Worm (Caenorhabditis elegans) whole organism, late embryonic: Measurements from ENCODE around the gene F17E9.5.

Source experiments
- C08G9.2 ChIP-seq: sonication (generic microtip); optimal IDR thresholded peaks from 2 replicates; lab custom pipeline; 2016; ENCODE audit warnings: mild to moderate bottlenecking, missing genetic modification characterization, moderate library complexity, missing compliant biosample characterization
- C38D4.7 ChIP-seq: fragments of 200-800 bp; sonication (Bioruptor generic); optimal IDR thresholded peaks from 2 replicates; lab custom pipeline; 2018; ENCODE audit warnings: mild to moderate bottlenecking, missing genetic modification characterization, moderate library complexity, missing compliant biosample characterization
- F13H6.1 ChIP-seq: sonication (generic microtip); optimal IDR thresholded peaks from 2 replicates; lab custom pipeline; 2016; ENCODE audit warnings: missing genetic modification characterization, missing compliant biosample characterization
- K02D7.2 ChIP-seq: sonication (generic microtip); optimal IDR thresholded peaks from 2 replicates; lab custom pipeline; 2017; ENCODE audit warnings: mild to moderate bottlenecking, missing genetic modification characterization, missing compliant biosample characterization
- ahr-1 ChIP-seq: sonication (generic microtip); optimal IDR thresholded peaks from 2 replicates; lab custom pipeline; 2016; ENCODE audit warnings: missing genetic modification characterization, missing compliant biosample characterization
- ceh-18 ChIP-seq: sonication (generic microtip); optimal IDR thresholded peaks from 2 replicates; lab custom pipeline; 2016; ENCODE audit warnings: missing genetic modification characterization, missing compliant biosample characterization
- ceh-19 ChIP-seq: fragments of 200-800 bp; sonication (Bioruptor generic); optimal IDR thresholded peaks from 2 replicates; lab custom pipeline; 2018; ENCODE audit warnings: mild to moderate bottlenecking, missing genetic modification characterization, missing compliant biosample characterization
- ceh-2 ChIP-seq: sonication (generic microtip); optimal IDR thresholded peaks from 2 replicates; lab custom pipeline; 2016; ENCODE audit warnings: missing genotype, missing genetic modification characterization, missing compliant biosample characterization
- ceh-22 ChIP-seq: sonication (generic microtip); optimal IDR thresholded peaks from 2 replicates; lab custom pipeline; 2017; ENCODE audit warnings: missing biosample characterization, missing genetic modification characterization
- ceh-31 ChIP-seq: sonication (generic microtip); optimal IDR thresholded peaks from 2 replicates; lab custom pipeline; 2016; ENCODE audit warnings: missing genetic modification characterization, missing compliant biosample characterization
- ceh-48 ChIP-seq: sonication (generic microtip); optimal IDR thresholded peaks from 2 replicates; lab custom pipeline; 2016; ENCODE audit warnings: missing genetic modification characterization, inconsistent platforms, missing compliant biosample characterization
- ceh-6 ChIP-seq: fragments of 200-800 bp; sonication (Bioruptor generic); optimal IDR thresholded peaks from 2 replicates; lab custom pipeline; 2018; ENCODE audit warnings: mild to moderate bottlenecking, missing genetic modification characterization, missing compliant biosample characterization
- dmd-4 ChIP-seq: sonication (generic microtip); optimal IDR thresholded peaks from 2 replicates; lab custom pipeline; 2016; ENCODE audit warnings: borderline replicate concordance, missing genetic modification characterization, missing compliant biosample characterization
- dve-1 ChIP-seq: sonication (generic microtip); optimal IDR thresholded peaks from 2 replicates; lab custom pipeline; 2017; ENCODE audit warnings: antibody characterized with exemption, mild to moderate bottlenecking, missing genetic modification characterization, missing compliant biosample characterization
- elt-2 ChIP-seq: sonication (generic microtip); optimal IDR thresholded peaks from 2 replicates; lab custom pipeline; 2016; ENCODE audit warnings: missing genetic modification reagents, missing genetic modification characterization, missing compliant biosample characterization
- ets-4 ChIP-seq: sonication (generic microtip); optimal IDR thresholded peaks from 2 replicates; lab custom pipeline; 2016; ENCODE audit warnings: missing genetic modification characterization, missing compliant biosample characterization
- eyg-1 ChIP-seq: sonication (generic microtip); optimal IDR thresholded peaks from 2 replicates; lab custom pipeline; 2016; ENCODE audit warnings: missing genotype, missing genetic modification characterization, missing compliant biosample characterization
- fkh-10 ChIP-seq: fragments of 150-350 bp; optimal IDR thresholded peaks from 2 replicates; lab custom pipeline; 2014; ENCODE audit warnings: missing biosample characterization, missing genetic modification reagents, missing genetic modification characterization
- hlh-30 ChIP-seq: sonication (generic microtip); optimal IDR thresholded peaks from 2 replicates; lab custom pipeline; 2017; ENCODE audit warnings: antibody characterized with exemption, missing genetic modification characterization, missing compliant biosample characterization; ENCODE audit not compliant: insufficient read depth
- hlh-8 ChIP-seq: sonication (generic microtip); optimal IDR thresholded peaks from 2 replicates; lab custom pipeline; 2016; ENCODE audit warnings: missing genotype, missing genetic modification characterization, missing compliant biosample characterization
- lim-6 ChIP-seq: sonication (generic microtip); optimal IDR thresholded peaks from 2 replicates; lab custom pipeline; 2016; ENCODE audit warnings: missing genetic modification characterization, missing compliant biosample characterization
- mec-3 ChIP-seq: sonication (generic microtip); optimal IDR thresholded peaks from 2 replicates; lab custom pipeline; 2016; ENCODE audit warnings: borderline replicate concordance, missing genetic modification characterization, missing compliant biosample characterization
- nfya-1 ChIP-seq: sonication (generic microtip); optimal IDR thresholded peaks from 2 replicates; lab custom pipeline; 2017; ENCODE audit warnings: missing genetic modification characterization, mild to moderate bottlenecking, missing compliant biosample characterization, antibody characterized with exemption, moderate library complexity
- nhr-11 ChIP-seq: fragments of 150-350 bp; optimal IDR thresholded peaks from 2 replicates; lab custom pipeline; 2014; ENCODE audit warnings: missing biosample characterization, missing genetic modification characterization
- nhr-232 ChIP-seq: sonication (generic microtip); optimal IDR thresholded peaks from 2 replicates; lab custom pipeline; 2016; ENCODE audit warnings: missing genetic modification characterization, missing compliant biosample characterization
- npax-4 ChIP-seq: sonication (generic microtip); optimal IDR thresholded peaks from 2 replicates; lab custom pipeline; 2016; ENCODE audit warnings: missing genetic modification characterization, missing compliant biosample characterization
- odd-2 ChIP-seq: sonication (generic microtip); optimal IDR thresholded peaks from 2 replicates; lab custom pipeline; 2017; ENCODE audit warnings: antibody characterized with exemption, mild to moderate bottlenecking, missing genetic modification characterization, missing compliant biosample characterization
- pat-9 ChIP-seq: fragments of 200-800 bp; sonication (Bioruptor generic); optimal IDR thresholded peaks from 2 replicates; lab custom pipeline; 2018; ENCODE audit warnings: mild to moderate bottlenecking, missing genetic modification characterization, moderate library complexity, missing compliant biosample characterization
- pqm-1 ChIP-seq: sonication (generic microtip); optimal IDR thresholded peaks from 2 replicates; lab custom pipeline; 2016; ENCODE audit warnings: missing genetic modification characterization, missing compliant biosample characterization
- sdc-2 ChIP-seq: sonication (generic microtip); optimal IDR thresholded peaks from 2 replicates; lab custom pipeline; 2016; ENCODE audit warnings: missing genotype, missing genetic modification characterization, missing compliant biosample characterization
- sox-2 ChIP-seq: fragments of 200-800 bp; sonication (Bioruptor generic); IDR thresholded peaks from 2 replicates; pipeline ENCODE4 v1.3.6; 2022; ENCODE audit warnings: missing genetic modification reagents, missing genetic modification characterization, missing compliant biosample characterization
- syd-9 ChIP-seq: sonication (generic microtip); optimal IDR thresholded peaks from 2 replicates; lab custom pipeline; 2016; ENCODE audit warnings: mild to moderate bottlenecking, missing genetic modification characterization, moderate library complexity, missing compliant biosample characterization
- unc-3 ChIP-seq, 2 experiments: fragments of 200-800 bp in 1 of 2; sonication (Bioruptor generic) in 1 of 2; sonication (generic microtip) in 1 of 2; conservative IDR thresholded peaks in 1 of 2; optimal IDR thresholded peaks in 1 of 2; 2 replicates each; pipeline versions ENCODE4 v1.3.6 to Lab custom; 2016 to 2022; ENCODE audit warnings: missing compliant biosample characterization in 2 of 2, missing genetic modification characterization in 2 of 2, missing genetic modification reagents in 1 of 2
- unc-42 ChIP-seq: sonication (generic microtip); optimal IDR thresholded peaks from 2 replicates; lab custom pipeline; 2016; ENCODE audit warnings: missing genotype, missing genetic modification characterization, missing compliant biosample characterization
- unc-55 ChIP-seq: sonication (generic microtip); optimal IDR thresholded peaks from 2 replicates; lab custom pipeline; 2017; ENCODE audit warnings: missing biosample characterization, missing genetic modification reagents, missing genetic modification characterization
- unc-86 ChIP-seq: sonication (generic microtip); optimal IDR thresholded peaks from 2 replicates; lab custom pipeline; 2016; ENCODE audit warnings: missing genetic modification characterization, missing compliant biosample characterization
- zip-5 ChIP-seq: sonication (generic microtip); optimal IDR thresholded peaks from 2 replicates; lab custom pipeline; 2016; ENCODE audit warnings: missing genetic modification characterization, missing compliant biosample characterization

Gene F17E9.5

ce11 chrIV:8375381-8375780 lies 29.8 kb downstream of the F17E9.5 start (continued):
- peak; percentile 34 for TF ChIP-seq ets-4 (tag; lab: Kevin White, UChicago)
- peak; percentile 72 for TF ChIP-seq sox-2
- TF ChIP-seq npax-4 (tag; lab: Kevin White, UChicago): peak; percentile 77
- peak; percentile 65; the same call in 1 of the 2 replicates for TF ChIP-seq unc-3 (GFP tag; conservative IDR thresholded peaks at IDR 0.05; lab: Robert Waterston, UW)
- peak; percentile 79 for TF ChIP-seq unc-3 (tag; optimal IDR thresholded peaks at IDR 0.05; lab: Kevin White, UChicago)
- TF ChIP-seq K02D7.2 (tag; lab: Kevin White, UChicago): peak; percentile 51
- TF ChIP-seq C38D4.7 (GFP tag; lab: Kevin White, UChicago): peak; percentile 87
- no peak for TF ChIP-seq mec-3 (tag; lab: Kevin White, UChicago)
- TF ChIP-seq hlh-30: peak; percentile 56
- peak; percentile 77 for TF ChIP-seq ceh-48 (tag; lab: Kevin White, UChicago)
- peak; percentile 33 for TF ChIP-seq ahr-1
- peak; percentile 65 for TF ChIP-seq unc-55
- TF ChIP-seq nhr-11 (tag; lab: Kevin White, UChicago): no peak
- peak; percentile 66 for TF ChIP-seq hlh-8 (tag; lab: Kevin White, UChicago)
- peak; percentile 70 for TF ChIP-seq zip-5 (tag; lab: Kevin White, UChicago)
- TF ChIP-seq ceh-19: peak; percentile 75

ce11 chrIV:8376923-8377322 lies 31.3 kb downstream of the F17E9.5 start:
- TF ChIP-seq pqm-1: no peak
- no peak for TF ChIP-seq dmd-4
- no peak for TF ChIP-seq nhr-232 (tag; lab: Kevin White, UChicago)
- no peak for TF ChIP-seq ceh-6 (GFP tag; lab: Kevin White, UChicago)
- TF ChIP-seq eyg-1: no peak

- TF ChIP-seq unc-55 (no peak), hlh-30 (no peak), syd-9 (tag; lab: Kevin White, UChicago) (no peak), lim-6 (no peak), nfya-1 (tag; lab: Kevin White, UChicago) (no peak), ceh-31 (tag; lab: Kevin White, UChicago) (no peak), unc-42 (tag; lab: Kevin White, UChicago) (no peak), dve-1 (no peak), ceh-18 (tag; lab: Kevin White, UChicago) (no peak), pat-9 (no peak), sox-2 (no peak), ceh-22 (tag; lab: Kevin White, UChicago) (no peak), fkh-10 (no peak), odd-2 (tag; lab: Kevin White, UChicago) (no peak), nhr-232 (tag; lab: Kevin White, UChicago) (no peak), C08G9.2 (tag; lab: Kevin White, UChicago) (no peak), ahr-1 (no peak)
Measured at ce11 chrIV:8377501-8377900, 31.9 kb downstream of the F17E9.5 start, which contains the start of gene D2096.7. Gene D2096.7, minus strand, starts transcription at chrIV:8377630.

- TF ChIP-seq dve-1: no peak
- TF ChIP-seq unc-42 (tag; lab: Kevin White, UChicago): no peak
Measured at ce11 chrIV:8378280-8378679, 32.7 kb downstream of the F17E9.5 start.

- peak; percentile 11 for TF ChIP-seq elt-2 (tag; lab: Kevin White, UChicago)
- no peak for TF ChIP-seq unc-86
- TF ChIP-seq dmd-4: no peak
- TF ChIP-seq nfya-1 (tag; lab: Kevin White, UChicago): peak; percentile 40
- no peak for TF ChIP-seq ceh-2 (tag; lab: Kevin White, UChicago)
- TF ChIP-seq nhr-232 (tag; lab: Kevin White, UChicago): no peak
- TF ChIP-seq sdc-2 (tag; lab: Kevin White, UChicago): no peak
- TF ChIP-seq F13H6.1 (tag; lab: Kevin White, UChicago): no peak
Measured at ce11 chrIV:8379278-8379677, 33.7 kb downstream of the F17E9.5 start, which contains the start of gene nap-1. Gene nap-1, minus strand, starts transcription at chrIV:8379319.
